Worm (Caenorhabditis elegans) whole organism, L1 larva: ENCODE data around the gene C49F5.7.

Experiments used
- C04F5.9 ChIP-seq: sonication (generic microtip); optimal IDR thresholded peaks from 2 replicates; lab custom pipeline; 2016; ENCODE audit warnings: missing genetic modification characterization, missing compliant biosample characterization
- C16A3.4 ChIP-seq: fragments of 150-350 bp; optimal IDR thresholded peaks from 2 replicates; lab custom pipeline; 2014; ENCODE audit warnings: missing biosample characterization, missing genetic modification characterization
- F16B12.6 ChIP-seq: fragments of 150-350 bp; optimal IDR thresholded peaks from 2 replicates; lab custom pipeline; 2014; ENCODE audit warnings: missing biosample characterization, missing genetic modification characterization
- aha-1 ChIP-seq: fragments of 150-350 bp; optimal IDR thresholded peaks from 2 replicates; lab custom pipeline; 2014; ENCODE audit warnings: missing biosample characterization, missing genetic modification characterization
- blmp-1 ChIP-seq: fragments of 150-350 bp; optimal IDR thresholded peaks from 2 replicates; lab custom pipeline; 2014; ENCODE audit warnings: missing biosample characterization, missing genetic modification characterization
- ceh-8 ChIP-seq: fragments of 200-800 bp; sonication (Bioruptor generic); optimal IDR thresholded peaks from 2 replicates; lab custom pipeline; 2018; ENCODE audit warnings: mild to moderate bottlenecking, missing genetic modification characterization, moderate library complexity, missing compliant biosample characterization
- ceh-90 ChIP-seq: sonication (generic microtip); optimal IDR thresholded peaks from 2 replicates; lab custom pipeline; 2016; ENCODE audit warnings: missing genetic modification characterization, missing compliant biosample characterization
- ces-1 ChIP-seq: fragments of 150-350 bp; optimal IDR thresholded peaks from 2 replicates; lab custom pipeline; 2014; ENCODE audit warnings: missing biosample characterization, missing genetic modification reagents, missing genetic modification characterization
- dsc-1 ChIP-seq: sonication (generic microtip); optimal IDR thresholded peaks from 2 replicates; lab custom pipeline; 2016; ENCODE audit warnings: mild to moderate bottlenecking, missing genetic modification characterization, missing compliant biosample characterization
- efl-1 ChIP-seq, 4 experiments: fragments of 150-350 bp; optimal IDR thresholded peaks in 3 of 4; peaks in 1 of 4; 1 replicate in 1 of 4; 2 replicates in 3 of 4; lab custom pipeline; 2014; ENCODE audit warnings: missing biosample characterization in 2 of 4, missing genetic modification characterization in 2 of 4, missing genetic modification reagents in 2 of 4
- egl-13 ChIP-seq: sonication (generic microtip); optimal IDR thresholded peaks from 2 replicates; lab custom pipeline; 2016; ENCODE audit warnings: missing genotype, missing genetic modification reagents, missing genetic modification characterization, missing compliant biosample characterization
- egl-27 ChIP-seq, 2 experiments: fragments of 150-350 bp in 1 of 2; sonication (generic microtip); optimal IDR thresholded peaks; 3 replicates each; lab custom pipeline; 2017 to 2018; ENCODE audit warnings: missing biosample characterization in 2 of 2, missing genetic modification characterization in 2 of 2, missing genetic modification reagents in 2 of 2
- elt-2 ChIP-seq: sonication (generic microtip); optimal IDR thresholded peaks from 2 replicates; lab custom pipeline; 2016; ENCODE audit warnings: missing genetic modification characterization, mild to moderate bottlenecking, inconsistent platforms, missing compliant biosample characterization, missing genetic modification reagents
- elt-3 ChIP-seq, 6 experiments: fragments of 150-350 bp in 1 of 6; sonication (generic microtip); optimal IDR thresholded peaks; 2 replicates each; lab custom pipeline; 2017 to 2018; ENCODE audit warnings: missing biosample characterization in 6 of 6, missing genetic modification characterization in 6 of 6, inconsistent platforms in 1 of 6
- fkh-4 ChIP-seq: sonication (generic microtip); optimal IDR thresholded peaks from 2 replicates; lab custom pipeline; 2016; ENCODE audit warnings: missing compliant biosample characterization, missing genetic modification characterization, borderline replicate concordance
- fkh-8 ChIP-seq: sonication (generic microtip); optimal IDR thresholded peaks from 2 replicates; lab custom pipeline; 2016; ENCODE audit warnings: mild to moderate bottlenecking, missing genetic modification characterization, missing compliant biosample characterization
- grh-1 ChIP-seq: fragments of 200-800 bp; sonication (Bioruptor generic); IDR thresholded peaks from 2 replicates; pipeline ENCODE4 v1.3.6; 2022; ENCODE audit warnings: missing genetic modification reagents, missing genetic modification characterization, missing compliant biosample characterization
- isw-1 ChIP-seq: fragments of 200-800 bp; sonication (Bioruptor generic); IDR thresholded peaks from 2 replicates; pipeline ENCODE4 v1.3.6; 2022; ENCODE audit warnings: missing genetic modification characterization, missing compliant biosample characterization
- lin-13 ChIP-seq: fragments of 150-350 bp; optimal IDR thresholded peaks from 2 replicates; lab custom pipeline; 2014; ENCODE audit warnings: missing biosample characterization, missing genetic modification reagents, missing genetic modification characterization
- lin-14 ChIP-seq: fragments of 200-800 bp; sonication (Bioruptor generic); optimal IDR thresholded peaks from 2 replicates; lab custom pipeline; 2018; ENCODE audit warnings: mild to moderate bottlenecking, missing genetic modification characterization, moderate library complexity, missing compliant biosample characterization
- mdl-1 ChIP-seq, 2 experiments: fragments of 150-350 bp; optimal IDR thresholded peaks; 2 replicates each; lab custom pipeline; 2014 to 2017; ENCODE audit warnings: missing biosample characterization in 2 of 2, missing genetic modification characterization in 2 of 2, inconsistent platforms in 1 of 2
- nhr-28 ChIP-seq: fragments of 150-350 bp; optimal IDR thresholded peaks from 2 replicates; lab custom pipeline; 2014; ENCODE audit warnings: missing biosample characterization, missing genetic modification characterization
- nhr-47 ChIP-seq: sonication (generic microtip); optimal IDR thresholded peaks from 2 replicates; lab custom pipeline; 2016; ENCODE audit warnings: mild to moderate bottlenecking, missing genetic modification characterization, moderate library complexity, missing compliant biosample characterization
- nhr-71 ChIP-seq: sonication (generic microtip); optimal IDR thresholded peaks from 2 replicates; lab custom pipeline; 2016; ENCODE audit warnings: mild to moderate bottlenecking, missing genetic modification characterization, moderate library complexity, missing compliant biosample characterization
- nhr-90 ChIP-seq: sonication (generic microtip); optimal IDR thresholded peaks from 2 replicates; lab custom pipeline; 2016; ENCODE audit warnings: mild to moderate bottlenecking, missing genetic modification characterization, missing compliant biosample characterization; ENCODE audit not compliant: poor library complexity
- pax-3 ChIP-seq: fragments of 200-800 bp; sonication (Bioruptor generic); optimal IDR thresholded peaks from 2 replicates; lab custom pipeline; 2018; ENCODE audit warnings: mild to moderate bottlenecking, missing genetic modification characterization, moderate library complexity, missing compliant biosample characterization
- skn-1 ChIP-seq: fragments of 150-350 bp; optimal IDR thresholded peaks from 2 replicates; lab custom pipeline; 2014; ENCODE audit warnings: missing biosample characterization, missing genetic modification characterization
- snpc-4 ChIP-seq: fragments of 150-350 bp; optimal IDR thresholded peaks from 2 replicates; lab custom pipeline; 2014; ENCODE audit warnings: missing biosample characterization, missing genetic modification characterization
- sox-4 ChIP-seq: sonication (generic microtip); optimal IDR thresholded peaks from 2 replicates; lab custom pipeline; 2016; ENCODE audit warnings: missing genetic modification characterization, missing compliant biosample characterization
- unc-130 ChIP-seq: fragments of 150-350 bp; optimal IDR thresholded peaks from 2 replicates; lab custom pipeline; 2017; ENCODE audit warnings: missing biosample characterization, missing genetic modification characterization, inconsistent platforms
- unc-98 ChIP-seq: fragments of 200-800 bp; sonication (Bioruptor generic); IDR thresholded peaks from 2 replicates; pipeline ENCODE4 v1.3.6; 2022; ENCODE audit warnings: missing genetic modification characterization, missing compliant biosample characterization
- zag-1 ChIP-seq: fragments of 150-350 bp; optimal IDR thresholded peaks from 2 replicates; lab custom pipeline; 2014; ENCODE audit warnings: missing biosample characterization, missing genetic modification characterization
- ztf-11 ChIP-seq, 2 experiments: sonication (generic microtip); optimal IDR thresholded peaks; 2 replicates each; lab custom pipeline; 2016 to 2017; ENCODE audit warnings: missing genetic modification characterization in 2 of 2, missing biosample characterization in 1 of 2, missing compliant biosample characterization in 1 of 2

C49F5.7 gene

DNA sequence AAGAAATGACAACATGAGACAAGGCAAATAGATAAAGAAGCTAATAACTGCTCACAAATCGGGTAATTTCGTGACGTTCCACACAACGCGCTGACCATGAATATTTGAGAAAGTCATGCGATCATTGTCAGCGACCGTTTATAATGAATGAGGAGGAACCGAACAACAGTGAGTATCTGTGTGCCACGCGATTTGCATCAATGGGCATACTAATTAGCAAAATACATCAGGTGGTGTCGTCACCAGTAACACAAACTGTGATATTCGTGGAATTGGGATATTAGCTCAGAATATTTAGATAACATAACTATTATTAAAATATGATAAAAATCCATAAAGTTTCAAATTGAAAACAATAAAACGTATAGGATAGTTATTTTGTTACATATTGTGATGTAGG lies 40.1 kb downstream of the C49F5.7 start:
- TF ChIP-seq sox-4 (tag; lab: Kevin White, UChicago) (peak; percentile 22), unc-130 (no peak), ceh-8 (GFP tag; lab: Kevin White, UChicago) (peak; percentile 73), egl-27 (tag; optimal IDR thresholded peaks at IDR 0.05; lab: Kevin White, UChicago) (no peak), skn-1 (tag; lab: Kevin White, UChicago) (no peak), elt-2 (tag; lab: Kevin White, UChicago) (no peak), grh-1 (GFP tag; lab: Robert Waterston, UW) (no peak), dsc-1 (tag; lab: Kevin White, UChicago) (peak; percentile 88), egl-13 (tag; lab: Kevin White, UChicago) (no peak), fkh-8 (tag; lab: Kevin White, UChicago) (peak; percentile 76), nhr-71 (tag; lab: Kevin White, UChicago) (peak; percentile 52), aha-1 (tag; lab: Kevin White, UChicago) (no peak), lin-13 (GFP tag; lab: Kevin White, UChicago) (no peak), zag-1 (tag; lab: Kevin White, UChicago) (no peak), ceh-90 (tag; lab: Kevin White, UChicago) (no peak), nhr-90 (no peak), C04F5.9 (tag; lab: Kevin White, UChicago) (no peak), ztf-11 (tag; optimal IDR thresholded peaks at IDR 0.05; lab: Kevin White, UChicago) (peak in 1 of 2 experiments; percentile 1), mdl-1 (tag; optimal IDR thresholded peaks at IDR 0.05; lab: Kevin White, UChicago) (no peak), lin-14 (GFP tag; lab: Kevin White, UChicago) (peak; percentile 40), pax-3 (tag; lab: Kevin White, UChicago) (no peak), isw-1 (no peak), snpc-4 (tag; lab: Kevin White, UChicago) (no peak), efl-1 (optimal IDR thresholded peaks at IDR 0.05; lab: Kevin White, UChicago) (no peak), efl-1 (GFP tag; optimal IDR thresholded peaks at IDR 0.05 in 1 of 2; lab: Kevin White, UChicago) (no peak), fkh-4 (tag; lab: Kevin White, UChicago) (peak; percentile 7), nhr-47 (tag; lab: Kevin White, UChicago) (peak; percentile 34), ces-1 (GFP tag; lab: Kevin White, UChicago) (no peak)
- TF ChIP-seq, all 84 proteins: peak for 9

DNA sequence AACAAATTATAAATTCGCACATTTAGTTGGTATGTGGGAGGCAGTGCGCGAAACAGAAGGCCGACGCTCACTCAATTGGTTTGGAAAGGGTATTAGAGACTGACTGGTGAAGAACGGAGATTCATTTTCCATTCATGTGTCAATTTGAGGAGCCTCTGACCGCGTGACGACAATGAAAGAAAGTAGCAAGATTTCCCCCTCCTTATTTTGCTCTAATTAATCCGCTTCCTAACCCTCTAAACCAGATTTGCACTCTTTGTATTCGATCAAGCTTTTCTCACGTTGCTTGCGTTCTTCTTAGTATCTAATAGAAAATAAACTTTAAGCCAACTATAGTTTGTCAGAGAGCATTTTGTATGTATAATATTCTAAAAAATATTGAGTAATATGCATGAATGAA lies 41.5 kb downstream of the C49F5.7 start:
- peak; percentile 75 for TF ChIP-seq dsc-1 (tag; lab: Kevin White, UChicago)
- TF ChIP-seq C16A3.4 (tag; lab: Kevin White, UChicago), result no peak

DNA sequence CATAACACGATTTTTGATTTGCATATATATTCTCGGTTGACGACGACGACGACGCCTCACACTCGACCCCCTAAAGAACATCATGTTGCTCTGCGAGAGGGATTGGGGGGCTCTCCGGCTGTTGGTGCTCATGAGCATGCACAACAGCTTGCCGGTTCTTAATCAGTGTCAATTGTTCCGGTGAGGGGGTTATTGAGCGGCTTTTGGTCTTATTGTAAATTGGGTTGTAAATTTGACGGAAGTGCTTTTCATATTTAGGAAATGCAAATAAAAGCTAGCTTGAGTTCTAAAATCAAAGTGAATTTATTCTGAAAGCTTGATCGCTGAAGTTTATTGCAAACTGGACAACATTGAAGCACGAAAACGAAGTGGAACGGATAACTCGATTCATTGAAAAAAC lies 43.4 kb downstream of the C49F5.7 start:
- TF ChIP-seq dsc-1 (tag; lab: Kevin White, UChicago) (peak; percentile 4), unc-98 (GFP tag; lab: Robert Waterston, UW) (no peak)
- TF ChIP-seq, all 84 proteins: peak for 1

DNA sequence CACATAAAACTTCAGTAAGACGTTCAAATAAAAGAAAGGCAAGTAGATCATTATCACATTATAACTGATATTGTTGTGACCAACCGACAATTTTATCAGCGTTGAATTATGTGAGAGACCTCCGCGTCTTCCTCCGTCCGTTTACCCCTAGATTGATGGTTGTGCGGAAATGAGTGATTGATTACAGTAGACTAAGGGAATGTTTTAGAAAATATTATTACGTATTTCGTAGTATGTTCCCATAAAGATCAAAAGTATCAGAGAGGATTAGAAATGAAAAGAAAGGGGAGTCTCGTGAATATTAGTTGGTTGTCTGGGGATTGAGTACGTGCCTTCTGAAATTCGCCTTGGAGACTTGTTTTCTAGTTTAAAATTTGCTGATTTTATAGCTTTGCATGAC lies 44.1 kb downstream of the C49F5.7 start:
- TF ChIP-seq nhr-71 (tag; lab: Kevin White, UChicago) (peak; percentile 28), F16B12.6 (no peak), fkh-8 (tag; lab: Kevin White, UChicago) (peak; percentile 49), blmp-1 (tag; lab: Kevin White, UChicago) (peak; percentile 23), nhr-28 (tag; lab: Kevin White, UChicago) (no peak), lin-14 (GFP tag; lab: Kevin White, UChicago) (peak; percentile 51), elt-3 (tag; optimal IDR thresholded peaks at IDR 0.05; lab: Kevin White, UChicago) (peak in 2 of 6 experiments; percentile 21 to 57)
